Worm (Caenorhabditis elegans) whole organism, early embryonic: ENCODE results near the gene K10C2.2.

Source experiments
- B0310.2 ChIP-seq: sonication (generic microtip); optimal IDR thresholded peaks from 2 replicates; lab custom pipeline; 2016; ENCODE audit warnings: mild to moderate bottlenecking, missing genetic modification characterization, missing compliant biosample characterization
- F13C5.2 ChIP-seq: sonication (generic microtip); optimal IDR thresholded peaks from 2 replicates; lab custom pipeline; 2017; ENCODE audit warnings: mild to moderate bottlenecking, missing genetic modification characterization, inconsistent platforms, missing compliant biosample characterization
- aly-1 ChIP-seq: sonication (generic microtip); optimal IDR thresholded peaks from 2 replicates; lab custom pipeline; 2016; ENCODE audit warnings: missing genetic modification characterization, missing compliant biosample characterization
- ama-1 ChIP-seq: fragments of 150-350 bp; optimal IDR thresholded peaks from 2 replicates; lab custom pipeline; 2014
- ceh-13 ChIP-seq: fragments of 200-800 bp; sonication (Bioruptor generic); optimal IDR thresholded peaks from 2 replicates; lab custom pipeline; 2018; ENCODE audit warnings: mild to moderate bottlenecking, missing genetic modification characterization, missing compliant biosample characterization
- ceh-36 ChIP-seq: sonication (generic microtip); optimal IDR thresholded peaks from 2 replicates; lab custom pipeline; 2016; ENCODE audit warnings: missing genetic modification characterization, inconsistent platforms, missing compliant biosample characterization
- ets-7 ChIP-seq: sonication (generic microtip); optimal IDR thresholded peaks from 2 replicates; lab custom pipeline; 2016; ENCODE audit warnings: missing genotype, missing genetic modification characterization, missing compliant biosample characterization
- flt-1 ChIP-seq: fragments of 200-800 bp; sonication (Bioruptor generic); IDR thresholded peaks from 2 replicates; pipeline ENCODE4 v1.3.6; 2022; ENCODE audit warnings: missing genetic modification characterization, missing compliant biosample characterization
- hmbx-1 ChIP-seq: sonication (generic microtip); optimal IDR thresholded peaks from 2 replicates; lab custom pipeline; 2016; ENCODE audit warnings: mild to moderate bottlenecking, missing genetic modification characterization, missing compliant biosample characterization
- hmg-4 ChIP-seq: fragments of 200-800 bp; sonication (Bioruptor generic); optimal IDR thresholded peaks from 2 replicates; lab custom pipeline; 2018; ENCODE audit warnings: mild to moderate bottlenecking, missing genetic modification characterization, missing compliant biosample characterization
- hnd-1 ChIP-seq: sonication (generic microtip); optimal IDR thresholded peaks from 2 replicates; lab custom pipeline; 2016; ENCODE audit warnings: missing genetic modification characterization, missing compliant biosample characterization
- pes-1 ChIP-seq: fragments of 200-800 bp; sonication (Bioruptor generic); IDR thresholded peaks from 2 replicates; pipeline ENCODE4 v1.3.6; 2022; ENCODE audit warnings: missing genetic modification reagents, missing genetic modification characterization, missing compliant biosample characterization
- scrt-1 ChIP-seq: fragments of 200-800 bp; sonication (Bioruptor generic); IDR thresholded peaks from 2 replicates; pipeline ENCODE4 v1.3.6; 2022; ENCODE audit warnings: missing genetic modification characterization, missing compliant biosample characterization
- sea-1 ChIP-seq: fragments of 200-800 bp; sonication (Bioruptor generic); conservative IDR thresholded peaks from 2 replicates; pipeline ENCODE4 v1.3.6; 2022; ENCODE audit warnings: missing genetic modification characterization, missing compliant biosample characterization
- tbx-11 ChIP-seq: fragments of 200-800 bp; sonication (Bioruptor generic); IDR thresholded peaks from 2 replicates; pipeline ENCODE4 v1.3.6; 2022; ENCODE audit warnings: missing genetic modification characterization, missing compliant biosample characterization
- tbx-37 ChIP-seq: fragments of 200-800 bp; sonication (Bioruptor generic); conservative IDR thresholded peaks from 2 replicates; pipeline ENCODE4 v1.3.6; 2022; ENCODE audit warnings: missing genetic modification reagents, missing genetic modification characterization, missing compliant biosample characterization
- tra-4 ChIP-seq: sonication (generic microtip); optimal IDR thresholded peaks from 2 replicates; lab custom pipeline; 2017; ENCODE audit warnings: missing genetic modification characterization, missing compliant biosample characterization

The K10C2.2 gene

ce11 chrX:6460123-6460522 is 26.5 kb upstream of the K10C2.2 start:
- no peak for TF ChIP-seq hmg-4 (GFP tag; lab: Kevin White, UChicago)
- TF ChIP-seq hmbx-1 (tag; lab: Kevin White, UChicago) = no peak
- no peak for TF ChIP-seq sea-1 (GFP tag; lab: Robert Waterston, UW)
- TF ChIP-seq F13C5.2 (tag; lab: Kevin White, UChicago) = no peak
- TF ChIP-seq aly-1 (tag; lab: Kevin White, UChicago) = no peak
- TF ChIP-seq ets-7 = no peak
- no peak for TF ChIP-seq pes-1
- no peak for TF ChIP-seq ceh-13
- no peak for TF ChIP-seq B0310.2
- no peak for TF ChIP-seq scrt-1 (GFP tag; lab: Robert Waterston, UW)
- TF ChIP-seq tra-4 = no peak
- TF ChIP-seq tbx-37 = no peak
- TF ChIP-seq hnd-1 (tag; lab: Kevin White, UChicago) = no peak
- TF ChIP-seq flt-1 (GFP tag; lab: Robert Waterston, UW) = no peak
- TF ChIP-seq ceh-36 (tag; lab: Kevin White, UChicago) = no peak
- TF ChIP-seq ama-1 (lab: Kevin White, UChicago) = no peak
- TF ChIP-seq tbx-11 (GFP tag; lab: Robert Waterston, UW) = no peak

ce11 chrX:6458467-6458866 is 24.9 kb upstream of the K10C2.2 start:
- TF ChIP-seq ceh-36 (tag; lab: Kevin White, UChicago) = no peak
- TF ChIP-seq scrt-1 (GFP tag; lab: Robert Waterston, UW) = no peak
- no peak for TF ChIP-seq hmg-4 (GFP tag; lab: Kevin White, UChicago)
- no peak for TF ChIP-seq hmbx-1 (tag; lab: Kevin White, UChicago)
- TF ChIP-seq tbx-11 (GFP tag; lab: Robert Waterston, UW) = no peak
- TF ChIP-seq pes-1 = no peak
- no peak for TF ChIP-seq tra-4
- no peak for TF ChIP-seq F13C5.2 (tag; lab: Kevin White, UChicago)
- TF ChIP-seq sea-1 (GFP tag; lab: Robert Waterston, UW) = no peak
- no peak for TF ChIP-seq hnd-1 (tag; lab: Kevin White, UChicago)
- TF ChIP-seq B0310.2 = no peak
- no peak for TF ChIP-seq flt-1 (GFP tag; lab: Robert Waterston, UW)

- TF ChIP-seq sea-1 (GFP tag; lab: Robert Waterston, UW) = no peak
- TF ChIP-seq pes-1 = no peak
- TF ChIP-seq hmg-4 (GFP tag; lab: Kevin White, UChicago) = no peak
- TF ChIP-seq ceh-13 = no peak
- TF ChIP-seq B0310.2 = no peak
- no peak for TF ChIP-seq hnd-1 (tag; lab: Kevin White, UChicago)
- no peak for TF ChIP-seq F13C5.2 (tag; lab: Kevin White, UChicago)
- no peak for TF ChIP-seq ama-1 (lab: Kevin White, UChicago)
- TF ChIP-seq tbx-37 = no peak
- TF ChIP-seq ceh-36 (tag; lab: Kevin White, UChicago) = no peak
- TF ChIP-seq scrt-1 (GFP tag; lab: Robert Waterston, UW) = no peak
- TF ChIP-seq flt-1 (GFP tag; lab: Robert Waterston, UW) = no peak
Observed at ce11 chrX:6458001-6458400, 24.4 kb upstream of the K10C2.2 start.

- TF ChIP-seq tbx-37 (no peak), scrt-1 (GFP tag; lab: Robert Waterston, UW) (no peak), aly-1 (tag; lab: Kevin White, UChicago) (no peak), ama-1 (lab: Kevin White, UChicago) (no peak), ceh-36 (tag; lab: Kevin White, UChicago) (no peak), pes-1 (no peak), ceh-13 (no peak)
Observed at ce11 chrX:6456567-6456966, 23.0 kb upstream of the K10C2.2 start, which contains the start of gene pept-1. Gene pept-1, plus strand, starts transcription at chrX:6456872.

ce11 chrX:6455157-6455556 is 21.6 kb upstream of the K10C2.2 start, which contains the start of gene nas-33:
Gene nas-33, minus strand, starts transcription at chrX:6455257.
- TF ChIP-seq aly-1 (tag; lab: Kevin White, UChicago) (no peak), pes-1 (no peak), flt-1 (GFP tag; lab: Robert Waterston, UW) (no peak), tra-4 (no peak), sea-1 (GFP tag; lab: Robert Waterston, UW) (no peak), hnd-1 (tag; lab: Kevin White, UChicago) (no peak), ceh-13 (no peak), tbx-11 (GFP tag; lab: Robert Waterston, UW) (no peak), scrt-1 (GFP tag; lab: Robert Waterston, UW) (no peak), tbx-37 (no peak), ets-7 (no peak), hmg-4 (GFP tag; lab: Kevin White, UChicago) (no peak), B0310.2 (no peak), ama-1 (lab: Kevin White, UChicago) (no peak), F13C5.2 (tag; lab: Kevin White, UChicago) (no peak)

- TF ChIP-seq pes-1 (no peak), F13C5.2 (tag; lab: Kevin White, UChicago) (no peak), tra-4 (no peak), tbx-37 (no peak), B0310.2 (no peak), ceh-36 (tag; lab: Kevin White, UChicago) (no peak), hmg-4 (GFP tag; lab: Kevin White, UChicago) (no peak)
Observed at ce11 chrX:6450839-6451491, 17.4 kb upstream of the K10C2.2 start, which contains the start of the genes grl-6 and K10C2.6. Gene grl-6, minus strand, starts transcription at chrX:6450939. Gene K10C2.6, plus strand, starts transcription at chrX:6451441.

- no peak for TF ChIP-seq ama-1 (lab: Kevin White, UChicago)
- TF ChIP-seq sea-1 (GFP tag; lab: Robert Waterston, UW) = no peak
- no peak for TF ChIP-seq hmbx-1 (tag; lab: Kevin White, UChicago)
- no peak for TF ChIP-seq hnd-1 (tag; lab: Kevin White, UChicago)
- no peak for TF ChIP-seq flt-1 (GFP tag; lab: Robert Waterston, UW)
- no peak for TF ChIP-seq F13C5.2 (tag; lab: Kevin White, UChicago)
- no peak for TF ChIP-seq hmg-4 (GFP tag; lab: Kevin White, UChicago)
- TF ChIP-seq B0310.2 = no peak
- TF ChIP-seq tbx-37 = no peak
- TF ChIP-seq tbx-11 (GFP tag; lab: Robert Waterston, UW) = no peak
- no peak for TF ChIP-seq ceh-13
Observed at ce11 chrX:6448866-6449400, 15.3 kb upstream of the K10C2.2 start, which contains the start of gene fah-1. Gene fah-1, minus strand, starts transcription at chrX:6448916.
